Fruit fly (Drosophila melanogaster) whole organism, embryonic: Measurements from ENCODE around the gene CG31431.
A peak's percentile ranks its signal among the peaks of the same experiment; 100 is the strongest.

Experiments used
- Atf6 ChIP-seq: fragments of 200-800 bp; sonication (Bioruptor generic); IDR thresholded peaks from 2 replicates; pipeline ENCODE4 v1.3.6; 2022; ENCODE audit warnings: missing biosample characterization, missing genetic modification characterization
- C15 ChIP-seq: fragments of 200-800 bp; sonication (Bioruptor generic); IDR thresholded peaks from 3 replicates; pipeline ENCODE4 v1.3.6; 2022; ENCODE audit warnings: missing biosample characterization, missing genetic modification characterization
- CG10979 ChIP-seq: fragments of 200-800 bp; sonication (Bioruptor generic); optimal IDR thresholded peaks from 2 replicates; lab custom pipeline; 2018; ENCODE audit warnings: missing biosample characterization, mild to moderate bottlenecking, missing genetic modification characterization, moderate library complexity
- CG11085 ChIP-seq: fragments of 200-800 bp; sonication (Bioruptor generic); IDR thresholded peaks from 2 replicates; pipeline ENCODE4 v1.3.6; 2022; ENCODE audit warnings: missing biosample characterization, missing genetic modification characterization
- CG11695 ChIP-seq: fragments of 200-800 bp; sonication (Bioruptor generic); IDR thresholded peaks from 3 replicates; pipeline ENCODE4 v1.3.6; 2022; ENCODE audit warnings: missing biosample characterization, missing genetic modification characterization
- CG12299 ChIP-seq: fragments of 200-800 bp; sonication (Bioruptor generic); optimal IDR thresholded peaks from 2 replicates; lab custom pipeline; 2018; ENCODE audit warnings: missing biosample characterization, mild to moderate bottlenecking, missing genetic modification characterization
- CG12942 ChIP-seq: fragments of 200-800 bp; sonication (Bioruptor generic); optimal IDR thresholded peaks from 3 replicates; lab custom pipeline; 2016; ENCODE audit warnings: missing biosample characterization, missing genetic modification characterization
- CG14860 ChIP-seq: fragments of 200-800 bp; sonication (Bioruptor generic); IDR thresholded peaks from 3 replicates; pipeline ENCODE4 v1.3.6; 2022; ENCODE audit warnings: missing biosample characterization, missing genetic modification characterization; ENCODE audit not compliant: partially characterized antibody
- CG15696 ChIP-seq: fragments of 200-800 bp; sonication (Bioruptor generic); optimal IDR thresholded peaks from 2 replicates; lab custom pipeline; 2019; ENCODE audit warnings: missing biosample characterization, mild to moderate bottlenecking, missing genetic modification characterization, moderate library complexity
- CG17328 ChIP-seq: fragments of 200-800 bp; sonication (Bioruptor generic); IDR thresholded peaks from 2 replicates; pipeline ENCODE4 v1.3.6; 2022; ENCODE audit warnings: missing biosample characterization, missing genetic modification characterization
- CG17385 ChIP-seq: fragments of 200-800 bp; sonication (Bioruptor generic); optimal IDR thresholded peaks from 3 replicates; lab custom pipeline; 2018; ENCODE audit warnings: missing biosample characterization, mild to moderate bottlenecking, missing genetic modification characterization
- CG3065 ChIP-seq: fragments of 200-800 bp; sonication (Bioruptor generic); optimal IDR thresholded peaks from 2 replicates; lab custom pipeline; 2016; ENCODE audit warnings: missing biosample characterization, missing genetic modification characterization
- CG3838 ChIP-seq: fragments of 200-800 bp; sonication (Bioruptor generic); optimal IDR thresholded peaks from 3 replicates; lab custom pipeline; 2016; ENCODE audit warnings: missing biosample characterization, missing genetic modification characterization
- CG7372 ChIP-seq: fragments of 200-800 bp; sonication (Bioruptor generic); IDR thresholded peaks from 2 replicates; pipeline ENCODE4 v1.3.6; 2022; ENCODE audit warnings: missing biosample characterization, missing genetic modification characterization
- CG7745 ChIP-seq: fragments of 200-800 bp; sonication (Bioruptor generic); optimal IDR thresholded peaks from 2 replicates; lab custom pipeline; 2018; ENCODE audit warnings: missing biosample characterization, mild to moderate bottlenecking, missing genetic modification characterization, moderate library complexity
- CG7987 ChIP-seq: fragments of 200-800 bp; sonication (Bioruptor generic); optimal IDR thresholded peaks from 2 replicates; lab custom pipeline; 2018; ENCODE audit warnings: missing biosample characterization, mild to moderate bottlenecking, missing genetic modification characterization, moderate library complexity
- CG8290 ChIP-seq, 3 experiments: fragments of 200-800 bp; sonication (Bioruptor generic); optimal IDR thresholded peaks; 2 replicates each; lab custom pipeline; 2016 to 2019; ENCODE audit warnings: missing biosample characterization in 3 of 3, missing genetic modification characterization in 3 of 3, mild to moderate bottlenecking in 2 of 3, moderate library complexity in 1 of 3
- CTCF ChIP-seq: fragments of 200-800 bp; sonication (Bioruptor generic); optimal IDR thresholded peaks from 2 replicates; lab custom pipeline; 2017; ENCODE audit warnings: missing biosample characterization, mild to moderate bottlenecking, missing genetic modification characterization, moderate library complexity
- D19B ChIP-seq: fragments of 200-800 bp; sonication (Bioruptor generic); optimal IDR thresholded peaks from 2 replicates; lab custom pipeline; 2017; ENCODE audit warnings: missing biosample characterization, mild to moderate bottlenecking, missing genetic modification characterization
- Deaf1 ChIP-seq: fragments of 200-800 bp; optimal IDR thresholded peaks from 3 replicates; lab custom pipeline; 2019; ENCODE audit warnings: missing biosample characterization, mild to moderate bottlenecking, missing genetic modification characterization, moderate library complexity
- Dip2 ChIP-seq: fragments of 200-800 bp; sonication (Bioruptor generic); IDR thresholded peaks from 2 replicates; pipeline ENCODE4 v1.3.6; 2022; ENCODE audit warnings: missing biosample characterization, missing genetic modification characterization
- Dip3 ChIP-seq: fragments of 200-800 bp; sonication (Bioruptor generic); optimal IDR thresholded peaks from 3 replicates; lab custom pipeline; 2016; ENCODE audit warnings: missing biosample characterization, missing genetic modification characterization
- Dll ChIP-seq: fragments of 200-800 bp; sonication (Bioruptor generic); IDR thresholded peaks from 4 replicates; pipeline ENCODE4 v1.3.6; 2022; ENCODE audit warnings: missing biosample characterization, missing genetic modification characterization; ENCODE audit not compliant: partially characterized antibody
- Dp ChIP-seq: fragments of 200-800 bp; sonication (Bioruptor generic); optimal IDR thresholded peaks from 2 replicates; lab custom pipeline; 2018; ENCODE audit warnings: missing biosample characterization, mild to moderate bottlenecking, missing genetic modification characterization, moderate library complexity
- HmgD ChIP-seq: fragments of 200-800 bp; sonication (Bioruptor generic); optimal IDR thresholded peaks from 3 replicates; lab custom pipeline; 2016; ENCODE audit warnings: missing biosample characterization, missing genetic modification characterization
- MESR4 ChIP-seq: fragments of 200-800 bp; sonication (Bioruptor generic); optimal IDR thresholded peaks from 2 replicates; lab custom pipeline; 2018; ENCODE audit warnings: missing biosample characterization, mild to moderate bottlenecking, missing genetic modification characterization, moderate library complexity
- NK7.1 ChIP-seq: fragments of 200-800 bp; sonication (Bioruptor generic); optimal IDR thresholded peaks from 3 replicates; lab custom pipeline; 2016; ENCODE audit warnings: missing biosample characterization, missing genetic modification characterization
- Opbp ChIP-seq: fragments of 200-800 bp; sonication (Bioruptor generic); IDR thresholded peaks from 3 replicates; pipeline ENCODE4 v1.3.6; 2022; ENCODE audit warnings: missing biosample characterization, missing genetic modification characterization; ENCODE audit not compliant: partially characterized antibody
- Ravus ChIP-seq: fragments of 200-800 bp; sonication (Bioruptor generic); IDR thresholded peaks from 2 replicates; pipeline ENCODE4 v1.3.6; 2022; ENCODE audit warnings: missing biosample characterization, missing genetic modification characterization
- Trl ChIP-seq, 3 experiments: fragments of >200 bp in 2 of 3; fragments of 200-800 bp in 1 of 3; sonication (Bioruptor generic) in 1 of 3; optimal IDR thresholded peaks; 2 replicates in 1 of 3; 3 replicates in 2 of 3; lab custom pipeline; 2016 to 2017; ENCODE audit warnings: missing biosample characterization in 1 of 3, missing genetic modification characterization in 1 of 3
- Vsx1 ChIP-seq: fragments of 200-800 bp; sonication (Bioruptor generic); optimal IDR thresholded peaks from 2 replicates; lab custom pipeline; 2017; ENCODE audit warnings: missing biosample characterization, mild to moderate bottlenecking, missing genetic modification characterization, missing genetic modification reagents
- Xbp1 ChIP-seq: fragments of 200-800 bp; sonication (Bioruptor generic); optimal IDR thresholded peaks from 3 replicates; lab custom pipeline; 2016; ENCODE audit warnings: missing biosample characterization, mild to moderate bottlenecking, missing genetic modification characterization
- Xrp1 ChIP-seq: fragments of 200-800 bp; sonication (Bioruptor generic); IDR thresholded peaks from 2 replicates; pipeline ENCODE4 v1.3.6; 2022; ENCODE audit warnings: missing biosample characterization, missing genetic modification characterization
- YL-1 ChIP-seq: fragments of 200-800 bp; sonication (Bioruptor generic); optimal IDR thresholded peaks from 3 replicates; lab custom pipeline; 2017; ENCODE audit warnings: missing biosample characterization, mild to moderate bottlenecking, missing genetic modification characterization
- aop ChIP-seq: fragments of 200-800 bp; sonication (Bioruptor generic); IDR thresholded peaks from 2 replicates; pipeline ENCODE4 v1.3.6; 2022; ENCODE audit warnings: missing biosample characterization, missing genetic modification characterization
- ewg ChIP-seq: fragments of 200-800 bp; sonication (Bioruptor generic); optimal IDR thresholded peaks from 3 replicates; lab custom pipeline; 2017; ENCODE audit warnings: mild to moderate bottlenecking, missing biosample characterization, missing genetic modification reagents, missing genetic modification characterization
- gcm2 ChIP-seq: fragments of 200-800 bp; sonication (Bioruptor generic); optimal IDR thresholded peaks from 2 replicates; lab custom pipeline; 2016; ENCODE audit warnings: missing biosample characterization, missing genetic modification characterization
- ham ChIP-seq: fragments of 200-800 bp; sonication (Bioruptor generic); IDR thresholded peaks from 2 replicates; pipeline ENCODE4 v1.3.6; 2022; ENCODE audit warnings: missing biosample characterization, missing genetic modification characterization
- hb ChIP-seq: fragments of 200-800 bp; sonication (Bioruptor generic); IDR thresholded peaks from 3 replicates; pipeline ENCODE4 v1.3.6; 2022; ENCODE audit warnings: missing biosample characterization, missing genetic modification characterization; ENCODE audit not compliant: partially characterized antibody
- hth ChIP-seq: fragments of >200 bp; optimal IDR thresholded peaks from 2 replicates; lab custom pipeline; 2017; ENCODE audit warnings: inconsistent platforms
- ind ChIP-seq: fragments of 200-800 bp; sonication (Bioruptor generic); optimal IDR thresholded peaks from 3 replicates; lab custom pipeline; 2016; ENCODE audit warnings: missing biosample characterization, missing genetic modification characterization
- klu ChIP-seq: fragments of 200-800 bp; sonication (Bioruptor generic); IDR thresholded peaks from 2 replicates; pipeline ENCODE4 v1.3.6; 2022; ENCODE audit warnings: missing biosample characterization, missing genetic modification characterization
- lbe ChIP-seq: fragments of 200-800 bp; sonication (Bioruptor generic); optimal IDR thresholded peaks from 2 replicates; lab custom pipeline; 2016; ENCODE audit warnings: missing biosample characterization, mild to moderate bottlenecking, missing genetic modification characterization
- org-1 ChIP-seq: fragments of 200-800 bp; sonication (Bioruptor generic); optimal IDR thresholded peaks from 2 replicates; lab custom pipeline; 2017; ENCODE audit warnings: missing biosample characterization, missing genetic modification characterization
- repo ChIP-seq: fragments of 200-800 bp; sonication (Bioruptor generic); optimal IDR thresholded peaks from 2 replicates; lab custom pipeline; 2016; ENCODE audit warnings: missing biosample characterization, missing genetic modification characterization
- slbo ChIP-seq: fragments of 200-800 bp; sonication (Bioruptor generic); IDR thresholded peaks from 2 replicates; pipeline ENCODE4 v1.3.6; 2022; ENCODE audit warnings: missing biosample characterization, missing genetic modification characterization
- sna ChIP-seq: fragments of 200-800 bp; sonication (Bioruptor generic); IDR thresholded peaks from 2 replicates; pipeline ENCODE4 v1.3.6; 2022; ENCODE audit warnings: missing biosample characterization, missing genetic modification characterization; ENCODE audit not compliant: partially characterized antibody
- sr ChIP-seq: fragments of 200-800 bp; sonication (Bioruptor generic); IDR thresholded peaks from 3 replicates; pipeline ENCODE4 v1.3.6; 2022; ENCODE audit warnings: missing biosample characterization, missing genetic modification characterization
- trh ChIP-seq: fragments of 200-800 bp; sonication (Bioruptor generic); optimal IDR thresholded peaks from 2 replicates; lab custom pipeline; 2016; ENCODE audit warnings: missing biosample characterization, missing genetic modification characterization

Gene CG31431

dm6 chr3R:21821684-21822561 is 48.6 kb upstream of the CG31431 start (continued):
- 0 out of 4 replicates have a peak, but pooled peaks have one; percentile 33 for TF ChIP-seq Dll
- TF ChIP-seq CG15696 (tag; lab: Kevin White, UChicago): no peak
- TF ChIP-seq Dip3 (GFP tag; lab: Kevin White, UChicago): no peak
- TF ChIP-seq HmgD: no peak
- TF ChIP-seq CG7745 (tag; lab: Kevin White, UChicago): no peak
- TF ChIP-seq klu: no peak
- no peak for TF ChIP-seq CG11695 (GFP tag; lab: Robert Waterston, UW)
- no peak for TF ChIP-seq C15 (GFP tag; lab: Robert Waterston, UW)
- no peak for TF ChIP-seq MESR4 (GFP tag; lab: Kevin White, UChicago)
- no peak for TF ChIP-seq ind (GFP tag; lab: Kevin White, UChicago)
- 0 out of 3 replicates have a peak, but pooled peaks have one; percentile 9 for TF ChIP-seq Opbp
- peak; percentile 37 for TF ChIP-seq CG10979 (tag; lab: Kevin White, UChicago)
- TF ChIP-seq aop: no peak
- TF ChIP-seq Dp (GFP tag; lab: Kevin White, UChicago): no peak
- TF ChIP-seq org-1 (GFP tag; lab: Kevin White, UChicago): no peak
- 0 out of 2 replicates have a peak, but pooled peaks have one; percentile 2 for TF ChIP-seq slbo (GFP tag; lab: Robert Waterston, UW)
- peak; percentile 95 for TF ChIP-seq CG3065
- TF ChIP-seq Vsx1: no peak
- TF ChIP-seq repo (GFP tag; lab: Kevin White, UChicago): no peak
- TF ChIP-seq CG8290 (GFP tag; optimal IDR thresholded peaks at IDR 0.05; lab: Kevin White, UChicago): no peak
- peak in 1 of 2 experiments; percentile 26 for TF ChIP-seq CG8290 (tag; optimal IDR thresholded peaks at IDR 0.05; lab: Kevin White, UChicago)
- no peak for TF ChIP-seq CG12299 (tag; lab: Kevin White, UChicago)
- no peak for TF ChIP-seq ham (GFP tag; lab: Robert Waterston, UW)
- peak; percentile 35 for TF ChIP-seq YL-1 (GFP tag; lab: Kevin White, UChicago)
- TF ChIP-seq sr (GFP tag; lab: Robert Waterston, UW): peak; percentile 32; the same call in 1 of the 3 replicates
- TF ChIP-seq CG7987: no peak
- TF ChIP-seq Deaf1 (tag; lab: Kevin White, UChicago): peak; percentile 70
- no peak for TF ChIP-seq lbe (GFP tag; lab: Kevin White, UChicago)
- TF ChIP-seq CG7372 (GFP tag; lab: Robert Waterston, UW): no peak
- 0 out of 2 replicates have a peak, but pooled peaks have one; percentile 20 for TF ChIP-seq Atf6 (GFP tag; lab: Robert Waterston, UW)
- no peak for TF ChIP-seq Xbp1
- TF ChIP-seq hb (GFP tag; lab: Robert Waterston, UW): no peak
- no peak for TF ChIP-seq CG11085 (GFP tag; lab: Robert Waterston, UW)
- TF ChIP-seq trh (GFP tag; lab: Kevin White, UChicago): no peak
- peak; percentile 39 to 49 for TF ChIP-seq Trl (optimal IDR thresholded peaks at IDR 0.05; lab: Kevin White, UChicago)
- no peak for TF ChIP-seq Trl (GFP tag; optimal IDR thresholded peaks at IDR 0.05; lab: Kevin White, UChicago)
- TF ChIP-seq CTCF (GFP tag; lab: Kevin White, UChicago): peak; percentile 92
- no peak for TF ChIP-seq CG3838 (GFP tag; lab: Kevin White, UChicago)
- TF ChIP-seq D19B (GFP tag; lab: Kevin White, UChicago): no peak
- 0 out of 3 replicates have a peak, but pooled peaks have one; percentile 7 for TF ChIP-seq CG14860 (GFP tag; lab: Robert Waterston, UW)
- TF ChIP-seq hth (lab: Kevin White, UChicago): no peak
- no peak for TF ChIP-seq CG17385
- TF ChIP-seq ewg (GFP tag; lab: Kevin White, UChicago): peak; percentile 92
- TF ChIP-seq CG17328 (GFP tag; lab: Robert Waterston, UW): no peak
- no peak for TF ChIP-seq CG12942 (GFP tag; lab: Kevin White, UChicago)
- TF ChIP-seq Ravus (GFP tag; lab: Robert Waterston, UW): no peak
- TF ChIP-seq sna (GFP tag; lab: Robert Waterston, UW): no peak
- no peak for TF ChIP-seq NK7.1 (GFP tag; lab: Kevin White, UChicago)
- TF ChIP-seq Xrp1: no peak
- peak; percentile 89 for TF ChIP-seq Dip2 (GFP tag; lab: Robert Waterston, UW)
- TF ChIP-seq gcm2 (GFP tag; lab: Kevin White, UChicago): no peak
